Fruit fly (Drosophila melanogaster): Measurements from ENCODE around the gene Vps24.

Vps24 gene

dm6 chr3R:4311067-4311723 lies 448 bp upstream of the Vps24 start, which contains the start of gene Suv3 (continued):
- TF ChIP-seq Hr38 (GFP tag; optimal IDR thresholded peaks at IDR 0.05) (no peak), Smox (GFP tag; optimal IDR thresholded peaks at IDR 0.05) (no peak), CG31627 (GFP tag; optimal IDR thresholded peaks at IDR 0.05) (peak; percentile 5), salr (GFP tag; optimal IDR thresholded peaks at IDR 0.05) (no peak), Hr4 (GFP tag; optimal IDR thresholded peaks at IDR 0.05) (no peak), ss (GFP tag; optimal IDR thresholded peaks at IDR 0.05) (no peak), CG8119 (GFP tag; IDR thresholded peaks at IDR 0.05) (peak; percentile 50; the same call in 1 of the 3 replicates), fkh (GFP tag; optimal IDR thresholded peaks at IDR 0.05) (peak; percentile 21), Eip78C (GFP tag) (peak; percentile 74), CG6792 (GFP tag; optimal IDR thresholded peaks at IDR 0.05) (no peak), dsx (GFP tag; optimal IDR thresholded peaks at IDR 0.05; ENCODE audit: poor library complexity, severe bottlenecking) (no peak), Sox14 (GFP tag; optimal IDR thresholded peaks at IDR 0.05) (no peak), CG11902 (GFP tag; optimal IDR thresholded peaks at IDR 0.05) (no peak), CG10631 (GFP tag; optimal IDR thresholded peaks at IDR 0.05) (no peak), lz (GFP tag; optimal IDR thresholded peaks at IDR 0.05) (peak; percentile 11), CG11762 (GFP tag; optimal IDR thresholded peaks at IDR 0.05; ENCODE audit: insufficient read depth) (no peak), CG34406 (GFP tag; optimal IDR thresholded peaks at IDR 0.05) (peak; percentile 45), CG16779 (tag; optimal IDR thresholded peaks at IDR 0.05) (no peak), CG11294 (GFP tag; IDR thresholded peaks at IDR 0.05) (no peak; the same call in 1 of the 2 replicates), esn (GFP tag; optimal IDR thresholded peaks at IDR 0.05) (peak; percentile 40), CG6808 (GFP tag; optimal IDR thresholded peaks at IDR 0.05) (no peak), topi (GFP tag; optimal IDR thresholded peaks at IDR 0.05) (no peak), CG10669 (GFP tag; optimal IDR thresholded peaks at IDR 0.05) (no peak), acj6 (GFP tag; optimal IDR thresholded peaks at IDR 0.05) (peak; percentile 19), CG15336 (GFP tag; IDR thresholded peaks at IDR 0.05) (0 out of 2 replicates have a peak, but pooled peaks have one; percentile 17), Met (GFP tag; optimal IDR thresholded peaks at IDR 0.05) (no peak), svp (GFP tag) (no peak), OdsH (GFP tag; optimal IDR thresholded peaks at IDR 0.05) (no peak), CG4318 (GFP tag; optimal IDR thresholded peaks at IDR 0.05) (no peak)

- TF ChIP-seq lz (GFP tag; optimal IDR thresholded peaks at IDR 0.05) (no peak), svp (GFP tag) (peak; percentile 56), Lpt (GFP tag; optimal IDR thresholded peaks at IDR 0.05) (no peak), ss (GFP tag; optimal IDR thresholded peaks at IDR 0.05) (no peak)
Observed at dm6 chr3R:4308708-4309107, 2.0 kb downstream of the Vps24 start.

- no peak for TF ChIP-seq acj6 (GFP tag; optimal IDR thresholded peaks at IDR 0.05)
- no peak for TF ChIP-seq CG9139 (GFP tag; optimal IDR thresholded peaks at IDR 0.05)
- no peak for TF ChIP-seq CG6808 (GFP tag; optimal IDR thresholded peaks at IDR 0.05)
- peak; percentile 76 for TF ChIP-seq CG6854 (GFP tag; optimal IDR thresholded peaks at IDR 0.05)
- no peak for TF ChIP-seq CG10669 (GFP tag; optimal IDR thresholded peaks at IDR 0.05)
- TF ChIP-seq CG3919 (GFP tag; optimal IDR thresholded peaks at IDR 0.05) = no peak
- TF ChIP-seq CG32006 (GFP tag; optimal IDR thresholded peaks at IDR 0.05) = no peak
- TF ChIP-seq CG7368 (GFP tag; optimal IDR thresholded peaks at IDR 0.05) = no peak
- no peak for TF ChIP-seq lz (GFP tag; optimal IDR thresholded peaks at IDR 0.05)
- no peak for TF ChIP-seq Ets21C (GFP tag; optimal IDR thresholded peaks at IDR 0.05)
- peak; percentile 41 for TF ChIP-seq Sox102F (GFP tag; optimal IDR thresholded peaks at IDR 0.05)
- no peak for TF ChIP-seq CG6792 (GFP tag; optimal IDR thresholded peaks at IDR 0.05)
- peak; percentile 1 for TF ChIP-seq topi (GFP tag; optimal IDR thresholded peaks at IDR 0.05)
- TF ChIP-seq CG6163 (GFP tag; IDR thresholded peaks at IDR 0.05) = no peak
- TF ChIP-seq OdsH (GFP tag; optimal IDR thresholded peaks at IDR 0.05) = no peak
- no peak for TF ChIP-seq net (GFP tag; optimal IDR thresholded peaks at IDR 0.05)
- TF ChIP-seq CG10631 (GFP tag; optimal IDR thresholded peaks at IDR 0.05) = no peak
- TF ChIP-seq eg (GFP tag; IDR thresholded peaks at IDR 0.05) = no peak
- no peak for TF ChIP-seq CG11294 (GFP tag; IDR thresholded peaks at IDR 0.05)
- no peak for TF ChIP-seq CG4318 (GFP tag; optimal IDR thresholded peaks at IDR 0.05)
- TF ChIP-seq dac (GFP tag; optimal IDR thresholded peaks at IDR 0.05) = no peak
- TF ChIP-seq Sox15 (GFP tag; optimal IDR thresholded peaks at IDR 0.05) = no peak
- no peak for TF ChIP-seq Met (GFP tag; optimal IDR thresholded peaks at IDR 0.05)
- TF ChIP-seq vri (GFP tag; optimal IDR thresholded peaks at IDR 0.05) = peak; percentile 21
- TF ChIP-seq CG1621 (tag; optimal IDR thresholded peaks at IDR 0.05) = peak; percentile 78
- TF ChIP-seq Hr39 (GFP tag; optimal IDR thresholded peaks at IDR 0.05) = no peak
- peak; percentile 96 for TF ChIP-seq svp (GFP tag)
Observed at dm6 chr3R:4307664-4308416, 2.9 kb downstream of the Vps24 start, which contains the start of gene MP1. MP1 (plus strand) TSS chr3R:4307908.

All from whole organism, prepupa.